Worm (Caenorhabditis elegans): ENCODE data around the gene sdhb-1.

DNA sequence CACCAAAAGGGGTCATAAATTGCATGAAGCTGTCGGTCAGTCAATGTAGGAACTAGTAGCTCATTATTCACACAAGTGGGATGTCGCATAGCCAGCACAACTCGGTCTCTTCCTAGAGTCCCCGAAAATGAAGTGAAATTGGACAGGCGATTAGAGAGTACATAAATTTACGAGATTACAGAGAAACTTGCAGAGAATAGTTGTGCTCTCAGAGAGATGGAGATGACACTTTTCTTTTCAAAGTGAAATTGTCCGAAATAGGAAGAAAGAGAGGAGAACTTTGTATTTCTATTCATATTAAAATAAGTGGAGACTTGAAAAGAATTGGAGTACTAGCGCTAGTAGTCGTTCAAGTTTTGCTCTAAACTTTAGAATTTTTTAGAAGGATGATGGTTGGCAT lies 47.0 kb downstream of the sdhb-1 start:
- TF ChIP-seq swsn-7 (tag; optimal IDR thresholded peaks at IDR 0.05) (no peak), sptf-1 (tag; optimal IDR thresholded peaks at IDR 0.05) (no peak), nhr-77 (tag; optimal IDR thresholded peaks at IDR 0.05) (no peak), nhr-11 (tag; optimal IDR thresholded peaks at IDR 0.05) (no peak), nhr-28 (tag; optimal IDR thresholded peaks at IDR 0.05) (no peak), fos-1 (tag; optimal IDR thresholded peaks at IDR 0.05) (no peak)
